Fruit fly (Drosophila melanogaster) whole organism, adult: Measurements from ENCODE around the gene CG31098.

Source experiments
- CG11617 ChIP-seq: fragments of 200-800 bp; sonication (Bioruptor generic); optimal IDR thresholded peaks from 2 replicates; lab custom pipeline; 2017; ENCODE audit warnings: mild to moderate bottlenecking, missing biosample characterization, missing genetic modification reagents, missing genetic modification characterization
- CG12768 ChIP-seq: fragments of 200-800 bp; sonication (Bioruptor generic); optimal IDR thresholded peaks from 2 replicates; lab custom pipeline; 2017; ENCODE audit warnings: missing biosample characterization, missing genetic modification characterization, mild to moderate bottlenecking, moderate library complexity, missing genetic modification reagents
- CG14711 ChIP-seq: fragments of 200-800 bp; sonication (Bioruptor generic); optimal IDR thresholded peaks from 2 replicates; lab custom pipeline; 2018; ENCODE audit warnings: missing biosample characterization, mild to moderate bottlenecking, missing genetic modification characterization, moderate library complexity
- CG1620 ChIP-seq: fragments of 200-800 bp; sonication (Bioruptor generic); optimal IDR thresholded peaks from 2 replicates; lab custom pipeline; 2016; ENCODE audit warnings: missing biosample characterization, missing genetic modification characterization
- CG33017 ChIP-seq: fragments of 200-800 bp; sonication (Bioruptor generic); optimal IDR thresholded peaks from 2 replicates; lab custom pipeline; 2018; ENCODE audit warnings: missing biosample characterization, mild to moderate bottlenecking, missing genetic modification characterization, moderate library complexity
- CG5204 ChIP-seq: fragments of 200-800 bp; sonication (Bioruptor generic); optimal IDR thresholded peaks from 2 replicates; lab custom pipeline; 2016; ENCODE audit warnings: missing biosample characterization, missing genetic modification characterization
- CG7045 ChIP-seq: fragments of 200-800 bp; sonication (Bioruptor generic); optimal IDR thresholded peaks from 2 replicates; lab custom pipeline; 2017; ENCODE audit warnings: missing biosample characterization, mild to moderate bottlenecking, missing genetic modification characterization
- CG7101 ChIP-seq: fragments of 200-800 bp; sonication (Bioruptor generic); optimal IDR thresholded peaks from 2 replicates; lab custom pipeline; 2018; ENCODE audit warnings: missing biosample characterization, mild to moderate bottlenecking, missing genetic modification characterization, moderate library complexity
- Clk ChIP-seq: fragments of 200-800 bp; sonication (Bioruptor generic); optimal IDR thresholded peaks from 2 replicates; lab custom pipeline; 2017; ENCODE audit warnings: missing biosample characterization, missing genetic modification characterization
- Crg-1 ChIP-seq: fragments of 200-800 bp; sonication (Bioruptor generic); optimal IDR thresholded peaks from 2 replicates; lab custom pipeline; 2016; ENCODE audit warnings: missing biosample characterization, missing genetic modification characterization
- Hr96 ChIP-seq: fragments of 200-800 bp; sonication (Bioruptor generic); optimal IDR thresholded peaks from 2 replicates; lab custom pipeline; 2016; ENCODE audit warnings: missing biosample characterization, missing genetic modification characterization
- Mnt ChIP-seq: fragments of 200-800 bp; sonication (Bioruptor generic); optimal IDR thresholded peaks from 2 replicates; lab custom pipeline; 2016; ENCODE audit warnings: missing biosample characterization, mild to moderate bottlenecking, missing genetic modification characterization
- bab1 ChIP-seq: fragments of 200-800 bp; sonication (Bioruptor generic); optimal IDR thresholded peaks from 3 replicates; lab custom pipeline; 2019; ENCODE audit warnings: missing biosample characterization, mild to moderate bottlenecking, missing genetic modification characterization, moderate library complexity
- cic ChIP-seq: fragments of 200-800 bp; sonication (Bioruptor generic); optimal IDR thresholded peaks from 2 replicates; lab custom pipeline; 2017; ENCODE audit warnings: missing biosample characterization, mild to moderate bottlenecking, missing genetic modification characterization, moderate library complexity
- cnc ChIP-seq, 2 experiments: fragments of >200 bp; optimal IDR thresholded peaks; 2 replicates each; lab custom pipeline; 2017
- kay ChIP-seq: fragments of 200-800 bp; sonication (Bioruptor generic); peaks from one replicate; lab custom pipeline; 2016; ENCODE audit warnings: missing biosample characterization, missing genetic modification characterization, borderline replicate concordance
- ovo ChIP-seq: fragments of 200-800 bp; sonication (Bioruptor generic); optimal IDR thresholded peaks from 2 replicates; lab custom pipeline; 2016; ENCODE audit warnings: missing biosample characterization, missing genetic modification characterization
- pad ChIP-seq: fragments of 200-800 bp; sonication (Bioruptor generic); optimal IDR thresholded peaks from 3 replicates; lab custom pipeline; 2017; ENCODE audit warnings: missing biosample characterization, missing genetic modification characterization, mild to moderate bottlenecking, moderate library complexity, missing genetic modification reagents
- tj ChIP-seq: fragments of 200-800 bp; sonication (Bioruptor generic); optimal IDR thresholded peaks from 3 replicates; lab custom pipeline; 2017; ENCODE audit warnings: missing biosample characterization, mild to moderate bottlenecking, missing genetic modification characterization, moderate library complexity
- toe ChIP-seq: fragments of 200-800 bp; sonication (Bioruptor generic); optimal IDR thresholded peaks from 2 replicates; lab custom pipeline; 2016; ENCODE audit warnings: missing biosample characterization, missing genetic modification characterization

CG31098 gene

DNA sequence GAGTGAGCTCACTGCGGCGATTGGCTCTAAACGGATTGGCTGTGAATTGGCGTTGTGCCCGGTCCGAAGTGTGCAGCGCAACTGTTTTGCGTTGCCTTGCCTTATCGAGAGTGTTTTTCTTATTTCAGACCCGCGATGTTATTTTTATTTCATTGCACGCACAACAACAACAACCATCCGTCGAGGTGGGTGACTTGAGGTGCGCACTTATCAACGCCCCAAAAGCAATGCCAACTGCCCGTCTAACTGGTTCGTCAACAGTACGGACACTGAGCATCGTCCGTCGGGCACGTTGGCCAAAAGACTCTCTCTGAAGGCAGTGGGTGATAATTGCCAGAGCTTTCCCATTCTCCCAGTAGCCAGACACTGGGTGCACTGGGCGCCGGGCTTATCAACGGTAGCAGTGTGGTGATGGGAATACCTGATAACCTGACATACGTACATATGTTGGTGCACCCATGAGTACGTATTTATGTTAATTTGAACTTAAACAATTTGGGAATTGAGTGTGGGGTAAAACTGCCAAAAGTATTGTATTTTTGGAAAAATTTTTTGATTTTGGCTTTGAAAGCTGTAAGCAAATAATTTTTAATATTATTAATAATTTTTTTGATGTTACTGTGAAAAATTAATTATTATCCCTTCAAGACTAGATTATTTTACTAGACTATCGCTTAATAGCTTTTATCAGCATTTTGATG, 2.7 kb upstream of the CG31098 start, which contains the start of gene CG31102:
CG31102 (minus strand) TSS at position 275 of the 701 bp plus-strand sequence.
- TF ChIP-seq Mnt (GFP tag; lab: Kevin White, UChicago) = peak; percentile 85
- no peak for TF ChIP-seq CG5204 (GFP tag; lab: Kevin White, UChicago)
- no peak for TF ChIP-seq CG11617 (GFP tag; lab: Kevin White, UChicago)
- no peak for TF ChIP-seq tj (GFP tag; lab: Kevin White, UChicago)
- TF ChIP-seq CG7045 = no peak
- peak; percentile 53 for TF ChIP-seq CG33017
- peak; percentile 73 for TF ChIP-seq Hr96 (GFP tag; lab: Kevin White, UChicago)
- no peak for TF ChIP-seq bab1 (GFP tag; lab: Kevin White, UChicago)
- peak; percentile 75 for TF ChIP-seq kay (GFP tag; lab: Kevin White, UChicago)
- TF ChIP-seq CG14711 (tag; lab: Kevin White, UChicago) = no peak
- no peak for TF ChIP-seq CG1620 (GFP tag; lab: Kevin White, UChicago)
- TF ChIP-seq Crg-1 = no peak
- TF ChIP-seq Clk (GFP tag; lab: Kevin White, UChicago) = no peak
- no peak for TF ChIP-seq pad (GFP tag; lab: Kevin White, UChicago)
- TF ChIP-seq CG12768 (GFP tag; lab: Kevin White, UChicago) = peak; percentile 52
- peak; percentile 31 for TF ChIP-seq toe
- TF ChIP-seq cnc (optimal IDR thresholded peaks at IDR 0.05; lab: Kevin White, UChicago) = no peak
- TF ChIP-seq ovo (GFP tag; lab: Kevin White, UChicago) = no peak
- TF ChIP-seq CG7101 = no peak
- peak; percentile 91 for TF ChIP-seq cic (GFP tag; lab: Kevin White, UChicago)

DNA sequence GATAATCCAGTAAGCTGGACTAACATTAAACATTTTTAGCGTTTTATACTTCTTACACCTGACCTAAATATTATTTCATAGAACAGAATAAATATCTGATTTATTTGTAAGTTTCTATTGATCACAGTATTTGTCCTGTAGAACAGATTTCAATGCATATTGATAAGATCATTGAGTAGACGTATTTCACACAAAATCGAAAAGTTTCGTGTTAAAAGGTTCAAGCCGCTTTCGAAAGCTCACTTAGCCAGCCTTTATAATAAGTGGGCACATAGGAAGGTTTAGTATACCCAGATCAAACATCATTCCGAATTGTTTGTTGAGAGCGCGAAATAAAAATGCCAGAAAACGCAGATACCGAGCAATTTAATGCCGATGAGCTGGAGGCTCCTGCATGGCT, 3.2 kb downstream of the CG31098 start, which contains the start of gene CG11893:
CG11893 (plus strand) TSS at position 301 of the 400 bp plus-strand sequence.
- TF ChIP-seq CG7045 (no peak), kay (GFP tag; lab: Kevin White, UChicago) (peak; percentile 37), CG7101 (no peak), Mnt (GFP tag; lab: Kevin White, UChicago) (no peak), CG14711 (tag; lab: Kevin White, UChicago) (no peak), pad (GFP tag; lab: Kevin White, UChicago) (no peak)

DNA sequence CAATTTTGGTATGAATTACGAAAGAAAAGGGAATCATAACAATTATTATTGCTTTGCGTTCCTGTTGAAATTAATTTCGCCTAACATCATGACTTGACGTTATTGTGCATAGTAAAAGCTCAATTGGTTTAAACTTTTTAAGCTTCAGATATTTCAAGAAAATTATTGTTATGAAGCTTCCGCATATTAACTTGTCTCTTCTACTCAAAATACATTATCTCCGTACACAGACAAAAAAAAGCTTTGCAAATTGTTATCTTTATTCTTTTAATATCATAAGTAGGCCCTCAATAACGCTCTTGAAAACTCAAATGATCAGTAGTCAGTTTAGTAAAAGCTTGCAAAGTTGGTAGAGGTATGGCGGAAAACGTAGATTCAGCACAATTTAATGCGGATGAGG, 5.6 kb downstream of the CG31098 start, which contains the start of gene CG13658:
CG13658 (plus strand) TSS at position 347 of the 400 bp plus-strand sequence.
- TF ChIP-seq Mnt (GFP tag; lab: Kevin White, UChicago) = no peak
- peak in 1 of 2 experiments; percentile 81 for TF ChIP-seq cnc (optimal IDR thresholded peaks at IDR 0.05; lab: Kevin White, UChicago)
- peak; percentile 13 for TF ChIP-seq CG12768 (GFP tag; lab: Kevin White, UChicago)
- TF ChIP-seq cic (GFP tag; lab: Kevin White, UChicago) = peak; percentile 59
- TF ChIP-seq kay (GFP tag; lab: Kevin White, UChicago) = peak; percentile 90
- peak; percentile 14 for TF ChIP-seq bab1 (GFP tag; lab: Kevin White, UChicago)
- TF ChIP-seq ovo (GFP tag; lab: Kevin White, UChicago) = no peak
- no peak for TF ChIP-seq CG7101
- TF ChIP-seq Hr96 (GFP tag; lab: Kevin White, UChicago) = no peak
- TF ChIP-seq CG33017 = no peak
- TF ChIP-seq CG14711 (tag; lab: Kevin White, UChicago) = no peak
- TF ChIP-seq toe = no peak
- no peak for TF ChIP-seq pad (GFP tag; lab: Kevin White, UChicago)
- TF ChIP-seq Clk (GFP tag; lab: Kevin White, UChicago) = no peak
- TF ChIP-seq tj (GFP tag; lab: Kevin White, UChicago) = no peak
- no peak for TF ChIP-seq CG5204 (GFP tag; lab: Kevin White, UChicago)
- TF ChIP-seq CG11617 (GFP tag; lab: Kevin White, UChicago) = no peak
- TF ChIP-seq Crg-1 = no peak
- TF ChIP-seq CG1620 (GFP tag; lab: Kevin White, UChicago) = no peak
- TF ChIP-seq CG7045 = no peak

DNA sequence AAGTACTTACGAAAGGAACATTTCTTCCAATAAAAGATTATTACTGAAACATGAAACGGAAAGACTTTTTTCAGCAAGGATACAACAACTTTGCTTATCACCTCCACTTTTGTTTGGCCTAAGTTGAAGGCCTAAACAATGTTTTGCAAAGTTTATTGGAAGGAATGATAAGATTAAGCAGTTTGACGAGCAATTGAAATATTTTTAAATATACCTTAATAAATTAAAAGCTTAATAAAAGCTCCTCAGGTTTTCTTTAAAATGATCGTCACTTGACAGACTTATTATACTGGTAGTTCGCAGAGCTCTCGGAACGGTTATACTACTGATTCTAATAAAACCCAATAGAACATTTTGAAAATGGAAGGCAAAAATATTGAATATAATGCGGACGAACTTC, 7.6 kb downstream of the CG31098 start, which contains the start of gene CG31104:
CG31104 (plus strand) TSS at position 301 of the 400 bp plus-strand sequence.
- TF ChIP-seq cic (GFP tag; lab: Kevin White, UChicago) = no peak
- no peak for TF ChIP-seq Clk (GFP tag; lab: Kevin White, UChicago)
- TF ChIP-seq bab1 (GFP tag; lab: Kevin White, UChicago) = no peak
- TF ChIP-seq CG1620 (GFP tag; lab: Kevin White, UChicago) = no peak
- TF ChIP-seq toe = no peak
- no peak for TF ChIP-seq CG14711 (tag; lab: Kevin White, UChicago)
- TF ChIP-seq CG33017 = no peak
- TF ChIP-seq kay (GFP tag; lab: Kevin White, UChicago) = peak; percentile 87

DNA sequence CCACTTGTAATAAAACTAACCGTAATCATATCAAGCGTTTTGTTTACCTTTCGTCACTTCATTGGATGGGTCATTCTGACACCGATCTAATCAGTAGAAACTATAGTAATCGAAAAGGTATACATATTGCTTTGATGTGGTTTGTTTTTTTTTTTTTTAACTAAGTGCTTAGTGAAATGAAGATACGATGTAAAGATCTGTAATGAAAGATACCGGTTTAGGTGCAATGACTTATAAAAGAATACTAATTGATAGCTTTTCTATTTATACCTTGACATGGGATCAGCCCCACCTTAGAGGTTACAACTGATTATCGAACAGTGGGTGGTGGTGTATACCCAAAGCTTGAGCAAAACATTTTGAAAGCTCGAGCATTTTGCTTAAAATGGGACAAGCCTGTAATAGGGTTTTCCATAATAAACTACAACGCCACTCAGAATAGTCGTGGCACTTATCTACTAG, 9.5 kb downstream of the CG31098 start, which contains the start of gene CG31300:
CG31300 (plus strand) TSS at position 412 of the 462 bp plus-strand sequence.
- TF ChIP-seq CG12768 (GFP tag; lab: Kevin White, UChicago) = peak; percentile 3
- TF ChIP-seq bab1 (GFP tag; lab: Kevin White, UChicago) = no peak
- no peak for TF ChIP-seq ovo (GFP tag; lab: Kevin White, UChicago)
- no peak for TF ChIP-seq Crg-1
- no peak for TF ChIP-seq kay (GFP tag; lab: Kevin White, UChicago)
- peak; percentile 14 for TF ChIP-seq CG7101
- no peak for TF ChIP-seq CG7045
- no peak for TF ChIP-seq CG5204 (GFP tag; lab: Kevin White, UChicago)
- no peak for TF ChIP-seq CG11617 (GFP tag; lab: Kevin White, UChicago)
- TF ChIP-seq CG14711 (tag; lab: Kevin White, UChicago) = peak; percentile 33
- no peak for TF ChIP-seq pad (GFP tag; lab: Kevin White, UChicago)
- no peak for TF ChIP-seq CG33017
- no peak for TF ChIP-seq Clk (GFP tag; lab: Kevin White, UChicago)
- TF ChIP-seq cic (GFP tag; lab: Kevin White, UChicago) = peak; percentile 65
- no peak for TF ChIP-seq Mnt (GFP tag; lab: Kevin White, UChicago)
- TF ChIP-seq toe = no peak
